Worm (Caenorhabditis elegans) whole organism, L4 larva: ENCODE data around the gene nccd-1.

ENCODE experiments used
- ctbp-1 ChIP-seq: fragments of 200-800 bp; sonication (Bioruptor generic); IDR thresholded peaks from 2 replicates; pipeline ENCODE4 v1.3.6; 2022; ENCODE audit warnings: missing genetic modification reagents, missing genetic modification characterization, missing compliant biosample characterization
- madf-5 ChIP-seq, 2 experiments: fragments of 200-800 bp; sonication (Bioruptor generic); IDR thresholded peaks; 2 replicates each; pipeline ENCODE4 v1.3.6; 2022; ENCODE audit warnings: missing compliant biosample characterization in 2 of 2, missing genetic modification characterization in 2 of 2
- pha-4 ChIP-seq, 2 experiments: fragments of 150-350 bp in 1 of 2; fragments of 200-800 bp in 1 of 2; sonication (Bioruptor generic) in 1 of 2; IDR thresholded peaks in 1 of 2; optimal IDR thresholded peaks in 1 of 2; 2 replicates each; pipeline versions ENCODE4 v1.3.6 to Lab custom; 2014 to 2022; ENCODE audit warnings: missing genetic modification characterization in 2 of 2, missing genetic modification reagents in 2 of 2, missing biosample characterization in 1 of 2, missing compliant biosample characterization in 1 of 2
- skn-1 ChIP-seq: fragments of 150-350 bp; optimal IDR thresholded peaks from 2 replicates; lab custom pipeline; 2014; ENCODE audit warnings: missing biosample characterization, missing genetic modification characterization

ce11 chrIV:16946746-16947145 is 41.8 kb upstream of the nccd-1 start, which contains the start of the genes Y116A8C.9 and arf-6:
- TF ChIP-seq madf-5 (GFP tag; IDR thresholded peaks at IDR 0.05; lab: Robert Waterston, UW) (no peak), pha-4 (GFP tag; IDR thresholded peaks at IDR 0.05; lab: Robert Waterston, UW) (peak; percentile 39; the same call in 1 of the 2 replicates), pha-4 (tag; optimal IDR thresholded peaks at IDR 0.05; lab: Kevin White, UChicago) (no peak), ctbp-1 (GFP tag; lab: Robert Waterston, UW) (no peak), skn-1 (tag; lab: Kevin White, UChicago) (no peak)
